Worm (Caenorhabditis elegans) whole organism, young adult: ENCODE results near the gene rpm-1.
"Not testable (repeated sequence)": the region's sequence is repeated elsewhere in the genome, so short reads cannot be mapped to it uniquely, and the experiment has no call there.

ENCODE experiments used
- B0035.1 ChIP-seq: sonication (generic microtip); optimal IDR thresholded peaks from 2 replicates; lab custom pipeline; 2016; ENCODE audit warnings: missing genetic modification characterization, mild to moderate bottlenecking, missing compliant biosample characterization, missing genotype, missing genetic modification reagents
- B0336.3 ChIP-seq: fragments of 200-800 bp; sonication (Bioruptor generic); IDR thresholded peaks from 2 replicates; pipeline ENCODE4 v1.3.6; 2022; ENCODE audit warnings: missing genetic modification characterization, missing compliant biosample characterization
- D2030.7 ChIP-seq: fragments of 200-800 bp; sonication (Bioruptor generic); IDR thresholded peaks from 2 replicates; pipeline ENCODE4 v1.3.6; 2022; ENCODE audit warnings: missing genetic modification reagents, missing genetic modification characterization, missing compliant biosample characterization
- F10E7.11 ChIP-seq: sonication (generic microtip); optimal IDR thresholded peaks from 2 replicates; lab custom pipeline; 2017; ENCODE audit warnings: mild to moderate bottlenecking, missing genetic modification characterization, moderate library complexity, missing compliant biosample characterization
- K12H6.12 ChIP-seq: fragments of 200-800 bp; sonication (Bioruptor generic); optimal IDR thresholded peaks from 2 replicates; lab custom pipeline; 2018; ENCODE audit warnings: mild to moderate bottlenecking, missing genetic modification characterization, missing compliant biosample characterization
- Y53F4B.3 ChIP-seq: fragments of 200-800 bp; sonication (Bioruptor generic); IDR thresholded peaks from 2 replicates; pipeline ENCODE4 v1.3.6; 2022; ENCODE audit warnings: missing genetic modification reagents, missing genetic modification characterization, missing compliant biosample characterization
- akir-1 ChIP-seq: fragments of 200-800 bp; sonication (Bioruptor generic); optimal IDR thresholded peaks from 2 replicates; lab custom pipeline; 2018; ENCODE audit warnings: mild to moderate bottlenecking, missing genetic modification characterization, moderate library complexity, missing compliant biosample characterization
- ama-1 ChIP-seq, 3 experiments: fragments of 150-350 bp in 1 of 3; sonication (generic microtip) in 2 of 3; optimal IDR thresholded peaks; 2 replicates each; lab custom pipeline; 2014 to 2018; ENCODE audit warnings: missing biosample characterization in 2 of 3, missing genetic modification characterization in 2 of 3, missing genetic modification reagents in 2 of 3
- aptf-2 ChIP-seq: fragments of 200-800 bp; sonication (Bioruptor generic); conservative IDR thresholded peaks from 2 replicates; pipeline ENCODE4 v1.3.6; 2022; ENCODE audit warnings: missing genetic modification reagents, missing genetic modification characterization, missing compliant biosample characterization
- attf-6 ChIP-seq: fragments of 200-800 bp; sonication (Bioruptor generic); IDR thresholded peaks from 2 replicates; pipeline ENCODE4 v1.3.6; 2022; ENCODE audit warnings: missing genetic modification reagents, missing genetic modification characterization, missing compliant biosample characterization
- bed-1 ChIP-seq: fragments of 200-800 bp; sonication (Bioruptor generic); IDR thresholded peaks from 2 replicates; pipeline ENCODE4 v1.3.6; 2022; ENCODE audit warnings: missing genetic modification reagents, missing genetic modification characterization, missing compliant biosample characterization
- ceh-27 ChIP-seq: fragments of 200-800 bp; sonication (Bioruptor generic); optimal IDR thresholded peaks from 2 replicates; lab custom pipeline; 2018; ENCODE audit warnings: mild to moderate bottlenecking, missing genetic modification characterization, moderate library complexity, missing compliant biosample characterization
- ceh-58 ChIP-seq: fragments of 200-800 bp; sonication (Bioruptor generic); IDR thresholded peaks from 2 replicates; pipeline ENCODE4 v1.3.6; 2022; ENCODE audit warnings: missing genetic modification characterization, missing compliant biosample characterization
- ceh-79 ChIP-seq: sonication (generic microtip); optimal IDR thresholded peaks from 2 replicates; lab custom pipeline; 2017; ENCODE audit warnings: mild to moderate bottlenecking, missing genetic modification characterization, missing compliant biosample characterization
- ceh-91 ChIP-seq: fragments of 200-800 bp; sonication (Bioruptor generic); IDR thresholded peaks from 2 replicates; pipeline ENCODE4 v1.3.6; 2022; ENCODE audit warnings: missing genetic modification reagents, missing genetic modification characterization, missing compliant biosample characterization
- chd-7 ChIP-seq: sonication (generic microtip); optimal IDR thresholded peaks from 2 replicates; lab custom pipeline; 2016; ENCODE audit warnings: mild to moderate bottlenecking, missing genetic modification characterization, moderate library complexity, missing compliant biosample characterization
- efl-1 ChIP-seq: fragments of 150-350 bp; optimal IDR thresholded peaks from 2 replicates; lab custom pipeline; 2014; ENCODE audit warnings: missing biosample characterization, missing genetic modification reagents, missing genetic modification characterization
- egl-18 ChIP-seq: fragments of 200-800 bp; sonication (Bioruptor generic); IDR thresholded peaks from 2 replicates; pipeline ENCODE4 v1.3.6; 2022; ENCODE audit warnings: missing genetic modification reagents, missing genetic modification characterization, missing compliant biosample characterization
- fkh-3 ChIP-seq: sonication (generic microtip); optimal IDR thresholded peaks from 2 replicates; lab custom pipeline; 2016; ENCODE audit warnings: mild to moderate bottlenecking, missing genetic modification characterization, missing compliant biosample characterization
- hlh-12 ChIP-seq: sonication (generic microtip); optimal IDR thresholded peaks from 2 replicates; lab custom pipeline; 2016; ENCODE audit warnings: missing genetic modification characterization, missing compliant biosample characterization
- hmg-20 ChIP-seq: fragments of 200-800 bp; sonication (Bioruptor generic); IDR thresholded peaks from 2 replicates; pipeline ENCODE4 v1.3.6; 2022; ENCODE audit warnings: missing genetic modification reagents, missing genetic modification characterization, missing compliant biosample characterization
- lsy-27 ChIP-seq: sonication (generic microtip); optimal IDR thresholded peaks from 2 replicates; lab custom pipeline; 2017; ENCODE audit warnings: missing genetic modification characterization, mild to moderate bottlenecking, missing compliant biosample characterization, antibody characterized with exemption, missing genotype, borderline replicate concordance; ENCODE audit not compliant: insufficient read depth
- nfya-2 ChIP-seq: fragments of 200-800 bp; sonication (Bioruptor generic); IDR thresholded peaks from 2 replicates; pipeline ENCODE4 v1.3.6; 2022; ENCODE audit warnings: missing genetic modification reagents, missing genetic modification characterization, missing compliant biosample characterization
- nfyb-1 ChIP-seq: fragments of 200-800 bp; sonication (Bioruptor generic); IDR thresholded peaks from 2 replicates; pipeline ENCODE4 v1.3.6; 2022; ENCODE audit warnings: missing genetic modification reagents, missing genetic modification characterization, missing compliant biosample characterization
- nhr-120 ChIP-seq: fragments of 200-800 bp; sonication (Bioruptor generic); IDR thresholded peaks from 2 replicates; pipeline ENCODE4 v1.3.6; 2022; ENCODE audit warnings: missing genetic modification characterization, missing compliant biosample characterization
- nhr-80 ChIP-seq: sonication (generic microtip); optimal IDR thresholded peaks from 2 replicates; lab custom pipeline; 2016; ENCODE audit warnings: missing genetic modification characterization, missing compliant biosample characterization
- tlf-1 ChIP-seq: fragments of 200-800 bp; sonication (Bioruptor generic); optimal IDR thresholded peaks from 2 replicates; lab custom pipeline; 2018; ENCODE audit warnings: mild to moderate bottlenecking, missing genetic modification characterization, missing compliant biosample characterization
- unc-62 ChIP-seq: fragments of 150-350 bp; optimal IDR thresholded peaks from 2 replicates; lab custom pipeline; 2014; ENCODE audit warnings: missing biosample characterization, missing genetic modification reagents, missing genetic modification characterization
- zim-3 ChIP-seq: sonication (generic microtip); optimal IDR thresholded peaks from 2 replicates; lab custom pipeline; 2017; ENCODE audit warnings: mild to moderate bottlenecking, missing genetic modification characterization, moderate library complexity, missing compliant biosample characterization

The rpm-1 gene

ce11 chrV:8819855-8820254, at the start of gene rpm-1:
Gene rpm-1, minus strand, starts transcription at chrV:8819955.
- not testable (repeated sequence) for TF ChIP-seq aptf-2 (GFP tag; lab: Robert Waterston, UW); nhr-120 (GFP tag; lab: Robert Waterston, UW); tlf-1 (GFP tag; lab: Kevin White, UChicago)
- TF ChIP-seq, all 124 proteins: peak for 0; not testable (repeated sequence) for 124

- not testable (repeated sequence) for TF ChIP-seq ceh-91 (GFP tag; lab: Robert Waterston, UW); lsy-27 (tag; lab: Kevin White, UChicago); nhr-80 (tag; lab: Kevin White, UChicago)
- TF ChIP-seq, all 124 proteins: peak for 0; not testable (repeated sequence) for 124
These were observed 42.2 kb upstream of the rpm-1 start, which contains the start of gene F07B7.12 for ce11 chrV:8861949-8862348. Gene F07B7.12, minus strand, starts transcription at chrV:8862049.

ce11 chrV:8835311-8835710, 15.6 kb upstream of the rpm-1 start, which contains the start of gene F07B7.7:
Gene F07B7.7, plus strand, starts transcription at chrV:8835611.
- TF ChIP-seq bed-1 (GFP tag; lab: Robert Waterston, UW); unc-62; hmg-20 (GFP tag; lab: Robert Waterston, UW): not testable (repeated sequence)

- TF ChIP-seq nfya-2 (GFP tag; lab: Robert Waterston, UW) = no peak
- no peak for TF ChIP-seq ama-1 (optimal IDR thresholded peaks at IDR 0.05; lab: Kevin White, UChicago)
- no peak for TF ChIP-seq ama-1 (GFP tag; optimal IDR thresholded peaks at IDR 0.05; lab: Kevin White, UChicago)
- TF ChIP-seq nfyb-1 = no peak
- no peak for TF ChIP-seq Y53F4B.3
- no peak for TF ChIP-seq F10E7.11 (tag; lab: Kevin White, UChicago)
- no peak for TF ChIP-seq ceh-58 (GFP tag; lab: Robert Waterston, UW)
- TF ChIP-seq B0035.1 (tag; lab: Kevin White, UChicago) = no peak
- TF ChIP-seq zim-3 (tag; lab: Kevin White, UChicago) = no peak
- no peak for TF ChIP-seq egl-18 (GFP tag; lab: Robert Waterston, UW)
- TF ChIP-seq B0336.3 (GFP tag; lab: Robert Waterston, UW) = no peak
- TF ChIP-seq chd-7 = no peak
- no peak for TF ChIP-seq ceh-79 (tag; lab: Kevin White, UChicago)
- TF ChIP-seq akir-1 (GFP tag; lab: Kevin White, UChicago) = no peak
- no peak for TF ChIP-seq attf-6 (GFP tag; lab: Robert Waterston, UW)
- no peak for TF ChIP-seq hlh-12 (tag; lab: Kevin White, UChicago)
- no peak for TF ChIP-seq D2030.7 (GFP tag; lab: Robert Waterston, UW)
These were observed 14.7 kb downstream of the rpm-1 start for ce11 chrV:8805047-8805446.

- TF ChIP-seq efl-1 (no peak), K12H6.12 (peak; percentile 32)
These were observed 17.5 kb downstream of the rpm-1 start for ce11 chrV:8802252-8802651.

ce11 chrV:8800978-8801559, 18.7 kb downstream of the rpm-1 start, which contains the start of gene magu-2:
Gene magu-2, minus strand, starts transcription at chrV:8801028.
- TF ChIP-seq ceh-27 = peak; percentile 16
- no peak for TF ChIP-seq fkh-3 (tag; lab: Kevin White, UChicago)
